Worm (Caenorhabditis elegans): ENCODE results near the gene irld-7.
A peak's percentile ranks its signal among the peaks of the same experiment; 100 is the strongest.

irld-7 gene

ce11 chrIV:6618607-6619006, 28.4 kb downstream of the irld-7 start:
- TF ChIP-seq nhr-2 (tag; optimal IDR thresholded peaks at IDR 0.05) = no peak

- TF ChIP-seq bed-3 (GFP tag; optimal IDR thresholded peaks at IDR 0.05) (no peak), nhr-2 (tag; optimal IDR thresholded peaks at IDR 0.05) (no peak), ceh-83 (GFP tag; optimal IDR thresholded peaks at IDR 0.05) (no peak), nhr-237 (tag; optimal IDR thresholded peaks at IDR 0.05) (no peak), unc-120 (tag; optimal IDR thresholded peaks at IDR 0.05; ENCODE audit: poor library complexity, severe bottlenecking) (no peak), lin-32 (GFP tag; optimal IDR thresholded peaks at IDR 0.05) (no peak), unc-62 (GFP tag; optimal IDR thresholded peaks at IDR 0.05) (no peak), ztf-11 (tag; optimal IDR thresholded peaks at IDR 0.05) (no peak), sem-2 (GFP tag; optimal IDR thresholded peaks at IDR 0.05) (no peak), M03D4.4 (tag; optimal IDR thresholded peaks at IDR 0.05) (no peak), unc-39 (tag; optimal IDR thresholded peaks at IDR 0.05) (no peak), lin-13 (tag; optimal IDR thresholded peaks at IDR 0.05) (no peak), mls-2 (tag; optimal IDR thresholded peaks at IDR 0.05) (no peak), mab-5 (tag; optimal IDR thresholded peaks at IDR 0.05) (no peak), pha-4 (tag; optimal IDR thresholded peaks at IDR 0.05) (no peak)
Measured at ce11 chrIV:6621252-6621651, 31.1 kb downstream of the irld-7 start, which contains the start of gene C01B10.3. Gene C01B10.3, minus strand, starts transcription at chrIV:6621352.

ce11 chrIV:6622142-6622541, 32.0 kb downstream of the irld-7 start:
- no peak for TF ChIP-seq ztf-11 (tag; optimal IDR thresholded peaks at IDR 0.05)
- no peak for TF ChIP-seq unc-62 (GFP tag; optimal IDR thresholded peaks at IDR 0.05)
- TF ChIP-seq sem-2 (GFP tag; optimal IDR thresholded peaks at IDR 0.05) = no peak
- no peak for TF ChIP-seq snpc-4 (tag; optimal IDR thresholded peaks at IDR 0.05)
- TF ChIP-seq unc-39 (tag; optimal IDR thresholded peaks at IDR 0.05) = no peak
- TF ChIP-seq lin-32 (GFP tag; optimal IDR thresholded peaks at IDR 0.05) = no peak
- no peak for TF ChIP-seq unc-120 (tag; optimal IDR thresholded peaks at IDR 0.05; ENCODE audit: poor library complexity, severe bottlenecking)
- no peak for TF ChIP-seq zip-8 (tag; optimal IDR thresholded peaks at IDR 0.05)
- no peak for TF ChIP-seq ces-1 (GFP tag; optimal IDR thresholded peaks at IDR 0.05)
- TF ChIP-seq mls-2 (tag; optimal IDR thresholded peaks at IDR 0.05) = no peak
- TF ChIP-seq ceh-39 (tag; optimal IDR thresholded peaks at IDR 0.05) = no peak
- TF ChIP-seq drap-1 (GFP tag; optimal IDR thresholded peaks at IDR 0.05) = no peak
- TF ChIP-seq flh-1 (GFP tag; optimal IDR thresholded peaks at IDR 0.05) = no peak
- TF ChIP-seq nhr-12 (tag; optimal IDR thresholded peaks at IDR 0.05) = no peak

- no peak for TF ChIP-seq sptf-1 (tag; optimal IDR thresholded peaks at IDR 0.05)
- no peak for TF ChIP-seq flh-1 (GFP tag; optimal IDR thresholded peaks at IDR 0.05)
- TF ChIP-seq nhr-12 (tag; optimal IDR thresholded peaks at IDR 0.05) = no peak
- no peak for TF ChIP-seq lin-32 (GFP tag; optimal IDR thresholded peaks at IDR 0.05)
- TF ChIP-seq ztf-11 (tag; optimal IDR thresholded peaks at IDR 0.05) = no peak
- TF ChIP-seq ceh-39 (tag; optimal IDR thresholded peaks at IDR 0.05) = no peak
- TF ChIP-seq M03D4.4 (tag; optimal IDR thresholded peaks at IDR 0.05) = no peak
- no peak for TF ChIP-seq elt-1 (tag; optimal IDR thresholded peaks at IDR 0.05; ENCODE audit: borderline replicate concordance, insufficient read depth)
- no peak for TF ChIP-seq ces-1 (GFP tag; optimal IDR thresholded peaks at IDR 0.05)
- no peak for TF ChIP-seq drap-1 (GFP tag; optimal IDR thresholded peaks at IDR 0.05)
- no peak for TF ChIP-seq zip-8 (tag; optimal IDR thresholded peaks at IDR 0.05)
Measured at ce11 chrIV:6623390-6623789, 33.2 kb downstream of the irld-7 start, which contains the start of gene C01B10.44. Gene C01B10.44, plus strand, starts transcription at chrIV:6623690.

- TF ChIP-seq ceh-39 (tag; optimal IDR thresholded peaks at IDR 0.05) (no peak), ztf-11 (tag; optimal IDR thresholded peaks at IDR 0.05) (no peak), drap-1 (GFP tag; optimal IDR thresholded peaks at IDR 0.05) (no peak), tbx-8 (GFP tag; optimal IDR thresholded peaks at IDR 0.05) (no peak), lin-13 (tag; optimal IDR thresholded peaks at IDR 0.05) (no peak), elt-1 (tag; optimal IDR thresholded peaks at IDR 0.05; ENCODE audit: borderline replicate concordance, insufficient read depth) (no peak), sem-2 (GFP tag; optimal IDR thresholded peaks at IDR 0.05) (no peak)
Measured at ce11 chrIV:6627798-6628197, 37.6 kb downstream of the irld-7 start, which contains the start of gene cest-5.2. Gene cest-5.2, minus strand, starts transcription at chrIV:6627925.

ce11 chrIV:6631704-6632272, 41.6 kb downstream of the irld-7 start, which contains the start of the genes cest-5.1 and C01B10.9:
Gene cest-5.1, minus strand, starts transcription at chrIV:6631754.
Gene C01B10.9, plus strand, starts transcription at chrIV:6632222.
- TF ChIP-seq lsy-2 (tag; optimal IDR thresholded peaks at IDR 0.05) (peak; percentile 40), ces-1 (GFP tag; optimal IDR thresholded peaks at IDR 0.05) (peak; percentile 44), unc-62 (GFP tag; optimal IDR thresholded peaks at IDR 0.05) (no peak)
